Worm (Caenorhabditis elegans): ENCODE measurements around the gene emb-1.
A peak's percentile ranks its signal among the peaks of the same experiment; 100 is the strongest.

emb-1 gene

DNA sequence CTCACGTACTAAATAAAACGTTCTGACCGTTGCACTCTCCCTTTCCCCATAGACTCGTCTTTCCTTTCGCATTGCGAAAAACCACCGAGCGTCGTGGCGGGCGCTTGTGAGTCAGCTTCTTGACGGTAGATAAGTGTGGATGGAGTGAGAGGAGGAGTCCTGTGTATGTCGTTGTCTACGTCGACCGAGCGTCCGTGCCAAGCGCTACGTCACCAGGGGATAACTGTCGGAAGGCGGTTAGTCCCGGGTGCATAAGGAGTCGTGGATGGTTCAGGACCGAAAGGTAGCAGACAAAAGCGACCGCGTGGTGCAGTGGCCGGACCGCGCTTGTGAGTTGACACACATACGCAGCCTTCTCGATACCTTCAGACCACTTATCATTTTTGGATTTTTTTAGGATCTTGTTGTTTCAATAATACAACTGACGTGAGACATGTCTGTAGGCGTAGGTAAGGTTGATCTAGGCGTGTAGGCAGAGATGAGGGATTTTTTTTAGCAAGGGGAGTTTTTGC lies 38.0 kb downstream of the emb-1 start:
- peak; percentile 85 for TF ChIP-seq sptf-1 (tag; optimal IDR thresholded peaks at IDR 0.05)
- peak; percentile 45 for TF ChIP-seq flh-1 (GFP tag; optimal IDR thresholded peaks at IDR 0.05)
- peak; percentile 46 for TF ChIP-seq unc-120 (tag; optimal IDR thresholded peaks at IDR 0.05; ENCODE audit: poor library complexity, severe bottlenecking)
- TF ChIP-seq cnd-1 (tag; optimal IDR thresholded peaks at IDR 0.05) = peak; percentile 85
- TF ChIP-seq tbx-8 (GFP tag; optimal IDR thresholded peaks at IDR 0.05) = peak; percentile 7
- TF ChIP-seq ceh-43 (GFP tag; optimal IDR thresholded peaks at IDR 0.05) = peak; percentile 60
- peak; percentile 46 for TF ChIP-seq nhr-2 (tag; optimal IDR thresholded peaks at IDR 0.05)
- peak; percentile 75 for TF ChIP-seq ham-2 (GFP tag; optimal IDR thresholded peaks at IDR 0.05)
- TF ChIP-seq mep-1 (tag; optimal IDR thresholded peaks at IDR 0.05) = peak; percentile 0
- TF ChIP-seq nhr-12 (tag; optimal IDR thresholded peaks at IDR 0.05) = peak; percentile 15
- TF ChIP-seq ceh-83 (GFP tag; optimal IDR thresholded peaks at IDR 0.05) = peak; percentile 88
- TF ChIP-seq bed-3 (GFP tag; optimal IDR thresholded peaks at IDR 0.05) = peak; percentile 58

DNA sequence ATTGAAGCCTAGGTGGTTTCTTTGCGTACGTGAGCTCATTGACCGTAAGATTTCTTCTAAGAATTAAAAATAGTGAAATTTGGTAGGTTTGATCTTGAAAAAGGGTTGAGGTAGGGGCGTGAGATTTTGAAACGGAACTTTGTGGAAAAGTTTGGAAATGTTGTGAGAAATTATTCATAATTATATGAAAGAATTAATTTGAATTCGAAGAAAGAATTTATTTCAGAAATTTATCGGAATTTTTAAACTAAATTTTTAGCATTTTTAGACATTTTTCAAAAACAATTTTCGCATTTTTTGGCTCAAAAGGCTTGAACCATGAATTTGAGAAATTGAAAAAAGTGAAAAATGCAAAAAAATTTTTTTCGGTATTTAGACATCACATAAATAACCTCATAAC lies 40.9 kb downstream of the emb-1 start:
- TF ChIP-seq nhr-12 (tag; optimal IDR thresholded peaks at IDR 0.05) = no peak
- no peak for TF ChIP-seq cnd-1 (tag; optimal IDR thresholded peaks at IDR 0.05)
- TF ChIP-seq lin-13 (tag; optimal IDR thresholded peaks at IDR 0.05) = no peak
- TF ChIP-seq snpc-4 (tag; optimal IDR thresholded peaks at IDR 0.05) = no peak
- no peak for TF ChIP-seq flh-1 (GFP tag; optimal IDR thresholded peaks at IDR 0.05)
- no peak for TF ChIP-seq ceh-83 (GFP tag; optimal IDR thresholded peaks at IDR 0.05)

DNA sequence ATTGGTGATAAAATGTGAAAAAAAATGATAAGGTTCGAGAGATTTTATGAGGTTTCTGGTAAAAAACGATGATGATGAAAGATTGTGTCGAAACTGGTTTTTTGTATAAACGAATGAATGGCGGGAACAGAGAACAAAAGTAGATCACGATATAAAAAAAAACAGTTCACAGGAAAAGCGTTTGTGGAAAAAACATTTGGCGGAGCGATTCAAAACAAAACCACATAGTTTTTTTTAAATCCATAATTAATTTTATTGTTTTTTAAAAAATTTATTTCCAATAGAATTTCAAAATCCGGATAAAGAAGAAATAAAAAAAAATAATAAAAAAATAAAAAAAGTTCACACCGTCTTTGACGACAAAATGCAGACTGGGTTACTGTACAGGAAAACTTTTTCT lies 42.1 kb downstream of the emb-1 start, which contains the start of gene ZC155.4:
Gene ZC155.4, minus strand, starts transcription at position 101 of the 400 bp plus-strand sequence.
- TF ChIP-seq lin-13 (tag; optimal IDR thresholded peaks at IDR 0.05) = no peak
- no peak for TF ChIP-seq mab-5 (tag; optimal IDR thresholded peaks at IDR 0.05)
- TF ChIP-seq drap-1 (GFP tag; optimal IDR thresholded peaks at IDR 0.05) = no peak
- TF ChIP-seq sem-2 (GFP tag; optimal IDR thresholded peaks at IDR 0.05) = no peak
- TF ChIP-seq snpc-4 (tag; optimal IDR thresholded peaks at IDR 0.05) = no peak
- no peak for TF ChIP-seq flh-1 (GFP tag; optimal IDR thresholded peaks at IDR 0.05)
- TF ChIP-seq M03D4.4 (tag; optimal IDR thresholded peaks at IDR 0.05) = no peak
- no peak for TF ChIP-seq tbx-8 (GFP tag; optimal IDR thresholded peaks at IDR 0.05)
- no peak for TF ChIP-seq ztf-11 (tag; optimal IDR thresholded peaks at IDR 0.05)
- no peak for TF ChIP-seq bed-3 (GFP tag; optimal IDR thresholded peaks at IDR 0.05)
- TF ChIP-seq cnd-1 (tag; optimal IDR thresholded peaks at IDR 0.05) = no peak

DNA sequence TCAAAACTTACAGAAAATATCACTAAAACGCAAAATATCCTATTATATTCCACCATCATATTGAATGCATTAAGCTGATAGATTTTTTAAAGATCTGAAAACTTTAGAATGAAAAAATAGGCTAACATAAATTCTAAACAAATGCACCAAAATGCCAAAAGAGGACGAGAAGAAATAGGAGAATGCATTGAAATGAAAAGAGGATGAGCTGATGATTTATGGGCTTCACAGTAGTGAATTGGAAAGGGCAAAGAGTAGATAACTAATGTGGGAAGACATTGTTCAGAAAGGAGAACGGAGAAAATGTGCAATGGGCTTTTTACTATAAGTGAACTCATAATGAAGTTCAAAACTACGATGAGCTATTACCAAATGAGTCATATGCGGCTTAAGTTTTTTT lies 44.3 kb downstream of the emb-1 start, which contains the start of gene cutl-19:
Gene cutl-19, minus strand, starts transcription at position 101 of the 400 bp plus-strand sequence.
- TF ChIP-seq zip-8 (tag; optimal IDR thresholded peaks at IDR 0.05) = no peak

DNA sequence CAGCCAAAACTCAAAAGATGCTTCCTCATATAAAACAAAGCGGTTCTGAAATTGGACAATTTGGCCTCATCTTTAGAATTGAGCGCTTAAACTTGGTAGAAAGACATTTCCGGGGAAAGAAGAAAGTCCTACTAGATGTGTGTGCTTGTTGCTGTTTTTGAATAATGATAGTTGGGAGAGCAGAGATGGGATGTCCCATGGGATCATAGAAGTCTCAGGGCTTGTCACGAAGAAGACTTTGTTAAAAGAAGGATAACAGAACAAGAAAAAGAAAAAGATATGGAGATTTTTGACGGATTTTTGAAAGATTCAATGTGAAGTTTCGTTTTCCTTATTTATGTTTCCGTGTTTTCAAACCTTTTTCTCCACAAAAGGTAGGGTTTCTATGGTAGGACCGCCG lies 45.4 kb downstream of the emb-1 start, which contains the start of gene ZC155.2:
Gene ZC155.2, plus strand, starts transcription at position 301 of the 400 bp plus-strand sequence.
- TF ChIP-seq hlh-1 (tag; optimal IDR thresholded peaks at IDR 0.05) = no peak
- TF ChIP-seq tbx-8 (GFP tag; optimal IDR thresholded peaks at IDR 0.05) = no peak
- TF ChIP-seq nhr-2 (tag; optimal IDR thresholded peaks at IDR 0.05) = no peak
- TF ChIP-seq zip-8 (tag; optimal IDR thresholded peaks at IDR 0.05) = no peak
- no peak for TF ChIP-seq nhr-12 (tag; optimal IDR thresholded peaks at IDR 0.05)
- no peak for TF ChIP-seq nhr-28 (tag; optimal IDR thresholded peaks at IDR 0.05)
- no peak for TF ChIP-seq unc-39 (tag; optimal IDR thresholded peaks at IDR 0.05)
- TF ChIP-seq bed-3 (GFP tag; optimal IDR thresholded peaks at IDR 0.05) = no peak
- no peak for TF ChIP-seq elt-3 (tag; optimal IDR thresholded peaks at IDR 0.05)

DNA sequence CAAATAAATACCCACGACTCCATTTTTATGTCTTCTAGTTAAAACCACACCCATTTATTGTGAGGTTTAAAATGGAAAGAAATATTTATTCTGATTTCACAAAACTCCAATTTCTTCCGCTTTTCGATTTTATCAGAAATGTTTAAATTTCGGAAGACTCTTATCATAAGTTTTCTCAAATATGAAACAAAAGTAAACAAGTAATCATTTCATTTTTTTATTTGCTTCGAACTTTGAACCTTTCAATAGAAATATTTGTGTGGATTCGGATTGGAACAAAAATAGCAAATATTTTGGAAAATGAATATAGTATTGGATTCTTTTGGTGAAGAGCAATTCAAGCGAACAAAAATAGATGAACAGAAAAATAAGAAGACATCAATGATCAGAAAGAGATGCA lies 48.6 kb downstream of the emb-1 start:
- TF ChIP-seq ham-2 (GFP tag; optimal IDR thresholded peaks at IDR 0.05) (no peak), blmp-1 (tag; optimal IDR thresholded peaks at IDR 0.05) (no peak), zip-8 (tag; optimal IDR thresholded peaks at IDR 0.05) (no peak), nhr-12 (tag; optimal IDR thresholded peaks at IDR 0.05) (no peak), tbx-8 (GFP tag; optimal IDR thresholded peaks at IDR 0.05) (no peak), ceh-43 (GFP tag; optimal IDR thresholded peaks at IDR 0.05) (no peak), unc-120 (tag; optimal IDR thresholded peaks at IDR 0.05; ENCODE audit: poor library complexity, severe bottlenecking) (no peak), M03D4.4 (tag; optimal IDR thresholded peaks at IDR 0.05) (no peak), elt-3 (tag; optimal IDR thresholded peaks at IDR 0.05) (no peak)

DNA sequence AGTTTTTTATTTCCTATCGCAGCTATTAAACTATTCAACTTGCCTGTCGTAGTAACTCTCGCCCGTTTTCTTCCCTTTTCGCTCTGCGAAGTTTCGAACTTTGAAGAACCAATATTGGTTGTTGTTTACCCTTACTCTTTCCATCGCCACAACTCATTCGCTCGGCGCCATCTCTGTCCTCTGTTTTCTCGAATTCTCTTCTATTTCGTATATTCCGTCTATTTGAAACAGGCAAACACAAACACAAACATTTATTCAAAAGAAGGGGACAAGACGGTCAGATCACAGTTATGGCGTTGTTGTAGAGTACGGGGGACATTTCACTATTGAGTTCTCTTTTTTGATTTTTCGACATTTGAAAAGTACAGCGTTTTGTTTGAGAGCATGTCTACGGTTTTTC lies 49.5 kb downstream of the emb-1 start:
- TF ChIP-seq pha-4 (tag; optimal IDR thresholded peaks at IDR 0.05) (peak; percentile 8), mls-2 (tag; optimal IDR thresholded peaks at IDR 0.05) (no peak)
